Worm (Caenorhabditis elegans): ENCODE measurements around the gene W06D11.2.

DNA sequence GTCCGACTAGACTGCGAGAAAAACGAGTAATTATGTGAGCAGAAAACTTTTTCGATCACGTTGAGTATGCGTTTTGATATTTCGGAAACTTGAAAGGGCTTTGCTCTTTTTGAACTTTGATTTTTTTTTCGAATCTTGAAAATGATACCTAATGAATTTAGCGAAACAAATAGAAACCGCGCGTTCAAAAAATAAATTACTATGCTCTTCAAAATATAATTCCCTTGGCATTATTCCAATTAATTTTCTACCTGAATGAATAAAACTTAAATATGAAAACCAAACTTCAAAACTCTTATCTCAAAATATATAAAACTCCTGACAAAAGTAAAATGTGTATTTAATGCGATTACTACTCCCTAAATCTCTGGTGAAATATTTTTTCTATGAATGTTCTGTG is 18.7 kb upstream of the W06D11.2 start, which contains the start of gene xtr-2:
- TF ChIP-seq efl-3 (GFP tag; optimal IDR thresholded peaks at IDR 0.05) (no peak), alr-1 (tag; optimal IDR thresholded peaks at IDR 0.05; ENCODE audit: borderline replicate concordance) (no peak), efl-1 (optimal IDR thresholded peaks at IDR 0.05) (no peak), efl-1 (GFP tag; optimal IDR thresholded peaks at IDR 0.05 in 1 of 2) (no peak), ceh-82 (tag; optimal IDR thresholded peaks at IDR 0.05) (no peak), vab-15 (tag; optimal IDR thresholded peaks at IDR 0.05) (no peak), grh-1 (GFP tag; IDR thresholded peaks at IDR 0.05) (no peak), aly-2 (tag; optimal IDR thresholded peaks at IDR 0.05) (no peak)
